Fruit fly (Drosophila melanogaster): Measurements from ENCODE around the gene Ilp6.
A peak's percentile ranks its signal among the peaks of the same experiment; 100 is the strongest.

Gene Ilp6

dm6 chrX:2301069-2301508 is 33.4 kb downstream of the Ilp6 start (continued):
- TF ChIP-seq CG6854 (GFP tag; optimal IDR thresholded peaks at IDR 0.05) (no peak), CG6792 (GFP tag; optimal IDR thresholded peaks at IDR 0.05) (peak; percentile 61), CG7368 (GFP tag; optimal IDR thresholded peaks at IDR 0.05) (peak; percentile 65), Eip93F (GFP tag; optimal IDR thresholded peaks at IDR 0.05) (no peak), vri (GFP tag; optimal IDR thresholded peaks at IDR 0.05) (no peak), CG15336 (GFP tag; IDR thresholded peaks at IDR 0.05) (peak; percentile 45; the same call in 1 of the 2 replicates), svp (GFP tag) (peak; percentile 53), fkh (GFP tag; optimal IDR thresholded peaks at IDR 0.05) (peak; percentile 76), Ets21C (GFP tag; optimal IDR thresholded peaks at IDR 0.05) (peak; percentile 49), CG3032 (tag; optimal IDR thresholded peaks at IDR 0.05) (peak; percentile 67), Blimp-1 (GFP tag; optimal IDR thresholded peaks at IDR 0.05) (peak; percentile 37), CG11902 (GFP tag; optimal IDR thresholded peaks at IDR 0.05) (peak; percentile 61), fd85E (GFP tag; optimal IDR thresholded peaks at IDR 0.05) (peak; percentile 56), esn (GFP tag; optimal IDR thresholded peaks at IDR 0.05) (peak; percentile 4), Lpt (GFP tag; optimal IDR thresholded peaks at IDR 0.05) (peak; percentile 38), Ets96B (tag; optimal IDR thresholded peaks at IDR 0.05) (peak; percentile 66), achi (GFP tag; optimal IDR thresholded peaks at IDR 0.05) (peak; percentile 70), pdm3 (GFP tag; optimal IDR thresholded peaks at IDR 0.05) (peak; percentile 54), CG3919 (GFP tag; optimal IDR thresholded peaks at IDR 0.05) (peak; percentile 37), Gug (GFP tag; IDR thresholded peaks at IDR 0.05) (peak; percentile 62; the same call in 1 of the 2 replicates), ss (GFP tag; optimal IDR thresholded peaks at IDR 0.05) (peak; percentile 7 to 59), OdsH (GFP tag; optimal IDR thresholded peaks at IDR 0.05) (peak; percentile 73), dsx (GFP tag; optimal IDR thresholded peaks at IDR 0.05; ENCODE audit: poor library complexity, severe bottlenecking) (peak; percentile 36), CG10669 (GFP tag; optimal IDR thresholded peaks at IDR 0.05) (peak; percentile 65), fd59A (GFP tag; optimal IDR thresholded peaks at IDR 0.05) (peak; percentile 61), spab (GFP tag; optimal IDR thresholded peaks at IDR 0.05) (no peak), CG6276 (GFP tag; optimal IDR thresholded peaks at IDR 0.05) (peak; percentile 47), Hr4 (GFP tag; optimal IDR thresholded peaks at IDR 0.05) (no peak)

dm6 chrX:2300293-2301068 is 34.0 kb downstream of the Ilp6 start:
- peak; percentile 99 for TF ChIP-seq dac (GFP tag; optimal IDR thresholded peaks at IDR 0.05)
- peak; percentile 97 for TF ChIP-seq Lpt (GFP tag; optimal IDR thresholded peaks at IDR 0.05)
- peak; percentile 99 for TF ChIP-seq Gug (GFP tag; IDR thresholded peaks at IDR 0.05)
- peak; percentile 99 for TF ChIP-seq Smox (GFP tag; optimal IDR thresholded peaks at IDR 0.05)
- TF ChIP-seq CG7368 (GFP tag; optimal IDR thresholded peaks at IDR 0.05) = peak; percentile 97
- peak; percentile 96 to 99 for TF ChIP-seq ss (GFP tag; optimal IDR thresholded peaks at IDR 0.05)
- TF ChIP-seq CG15336 (GFP tag; IDR thresholded peaks at IDR 0.05) = peak; percentile 99
- TF ChIP-seq CG1621 (tag; optimal IDR thresholded peaks at IDR 0.05) = peak; percentile 99
- peak; percentile 100 for TF ChIP-seq svp (GFP tag)
- peak; percentile 99 for TF ChIP-seq lz (GFP tag; optimal IDR thresholded peaks at IDR 0.05)
- peak; percentile 99 for TF ChIP-seq vri (GFP tag; optimal IDR thresholded peaks at IDR 0.05)
- peak; percentile 99 for TF ChIP-seq CG11294 (GFP tag; IDR thresholded peaks at IDR 0.05)
- TF ChIP-seq pdm3 (GFP tag; optimal IDR thresholded peaks at IDR 0.05) = peak; percentile 99
- peak; percentile 99 for TF ChIP-seq Sox102F (GFP tag; optimal IDR thresholded peaks at IDR 0.05)
- TF ChIP-seq fd59A (GFP tag; optimal IDR thresholded peaks at IDR 0.05) = peak; percentile 99
- TF ChIP-seq CG34406 (GFP tag; optimal IDR thresholded peaks at IDR 0.05) = peak; percentile 99
- peak; percentile 97 for TF ChIP-seq CG9139 (GFP tag; optimal IDR thresholded peaks at IDR 0.05)
- peak; percentile 99 for TF ChIP-seq CG4318 (GFP tag; optimal IDR thresholded peaks at IDR 0.05)
- peak; percentile 98 for TF ChIP-seq achi (GFP tag; optimal IDR thresholded peaks at IDR 0.05)
- peak; percentile 98 for TF ChIP-seq net (GFP tag; optimal IDR thresholded peaks at IDR 0.05)
- peak; percentile 99 for TF ChIP-seq esn (GFP tag; optimal IDR thresholded peaks at IDR 0.05)
- TF ChIP-seq fkh (GFP tag; optimal IDR thresholded peaks at IDR 0.05) = peak; percentile 85
- TF ChIP-seq CG6808 (GFP tag; optimal IDR thresholded peaks at IDR 0.05) = peak; percentile 96
- peak; percentile 97 for TF ChIP-seq Blimp-1 (GFP tag; optimal IDR thresholded peaks at IDR 0.05)
- TF ChIP-seq CG6276 (GFP tag; optimal IDR thresholded peaks at IDR 0.05) = peak; percentile 99
- TF ChIP-seq CG8119 (GFP tag; IDR thresholded peaks at IDR 0.05) = peak; percentile 100
- peak; percentile 99 for TF ChIP-seq CG10669 (GFP tag; optimal IDR thresholded peaks at IDR 0.05)
- TF ChIP-seq CG11762 (GFP tag; optimal IDR thresholded peaks at IDR 0.05; ENCODE audit: insufficient read depth) = peak; percentile 97
- TF ChIP-seq Ets96B (tag; optimal IDR thresholded peaks at IDR 0.05) = peak; percentile 99
- peak; percentile 97 for TF ChIP-seq CG8319 (GFP tag; optimal IDR thresholded peaks at IDR 0.05)
- TF ChIP-seq CG16779 (tag; optimal IDR thresholded peaks at IDR 0.05) = peak; percentile 98
- peak; percentile 100 for TF ChIP-seq CG6163 (GFP tag; IDR thresholded peaks at IDR 0.05)
- TF ChIP-seq CG6792 (GFP tag; optimal IDR thresholded peaks at IDR 0.05) = peak; percentile 99
- peak; percentile 98 for TF ChIP-seq dsx (GFP tag; optimal IDR thresholded peaks at IDR 0.05; ENCODE audit: poor library complexity, severe bottlenecking)
